Fruit fly (Drosophila melanogaster): ENCODE data around the gene CG6865.

CG6865 gene

DNA sequence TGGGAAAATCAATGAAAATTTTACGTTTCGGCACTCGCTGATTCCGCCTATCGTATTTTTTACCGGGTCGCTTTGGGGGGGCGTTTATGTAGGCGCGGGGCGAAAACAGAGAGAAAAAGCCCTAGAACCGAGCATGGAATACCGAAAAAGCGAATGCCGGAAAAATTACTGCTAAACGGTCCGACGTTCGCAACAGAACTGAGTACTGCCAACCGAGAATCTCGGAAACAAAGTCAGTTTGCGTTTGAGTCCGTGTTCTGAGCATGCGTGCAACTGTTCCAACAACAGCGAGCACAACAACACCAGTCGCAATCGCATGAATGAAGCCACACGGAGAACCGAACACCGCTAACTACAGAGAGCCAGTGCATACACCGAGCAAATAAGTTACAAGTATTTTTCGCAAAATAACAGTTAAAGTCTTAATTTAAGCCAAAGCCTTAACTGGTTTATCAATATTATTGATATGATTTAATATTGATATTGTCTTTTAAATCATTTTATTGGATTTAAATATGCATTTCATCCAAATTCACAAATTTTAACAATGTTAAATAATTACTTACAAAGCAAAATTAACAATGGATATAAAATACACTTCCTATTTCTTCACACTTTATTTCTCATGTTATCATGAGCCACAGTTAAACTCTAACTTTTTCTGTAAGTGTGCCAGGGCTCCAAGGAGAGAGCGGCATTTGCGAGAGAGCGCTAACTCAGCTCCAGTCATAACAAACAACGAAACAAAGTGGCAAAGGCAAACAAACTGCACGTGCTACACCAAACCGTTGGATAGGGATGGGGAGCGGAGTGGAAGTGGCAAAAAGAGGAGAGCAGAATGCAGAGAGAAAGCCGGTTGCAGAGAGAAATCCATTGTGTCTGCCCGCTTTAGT is 27.1 kb downstream of the CG6865 start, which contains the start of gene CG3961 (continued):
- TF ChIP-seq pho (GFP tag; optimal IDR thresholded peaks at IDR 0.05) (peak; percentile 87), Sin3A (optimal IDR thresholded peaks at IDR 0.05) (no peak), trem (tag; optimal IDR thresholded peaks at IDR 0.05) (peak; percentile 96), CG10147 (GFP tag; optimal IDR thresholded peaks at IDR 0.05) (peak; percentile 97), CG15479 (GFP tag; optimal IDR thresholded peaks at IDR 0.05) (peak; percentile 37), CG5953 (GFP tag; IDR thresholded peaks at IDR 0.05) (no peak), stc (GFP tag; IDR thresholded peaks at IDR 0.05) (peak; percentile 92), ems (GFP tag; optimal IDR thresholded peaks at IDR 0.05) (peak; percentile 86), D19A (tag; optimal IDR thresholded peaks at IDR 0.05) (peak; percentile 97), Gsc (GFP tag; IDR thresholded peaks at IDR 0.05) (no peak), Ets65A (GFP tag) (peak; percentile 97), nerfin-1 (tag; optimal IDR thresholded peaks at IDR 0.05) (peak; percentile 97), MESR4 (GFP tag; optimal IDR thresholded peaks at IDR 0.05) (peak; percentile 31), en (GFP tag; optimal IDR thresholded peaks at IDR 0.05) (peak; percentile 34), CG8359 (GFP tag; optimal IDR thresholded peaks at IDR 0.05; ENCODE audit: borderline replicate concordance) (peak; percentile 93), Xrp1 (GFP tag; IDR thresholded peaks at IDR 0.05) (peak; percentile 97), CG3281 (GFP tag; optimal IDR thresholded peaks at IDR 0.05) (peak; percentile 95), klu (GFP tag; IDR thresholded peaks at IDR 0.05) (peak; percentile 91), Atf3 (GFP tag; optimal IDR thresholded peaks at IDR 0.05) (peak; percentile 88), Deaf1 (tag; optimal IDR thresholded peaks at IDR 0.05) (peak; percentile 86), disco-r (GFP tag; optimal IDR thresholded peaks at IDR 0.05) (peak; percentile 68), E2f1 (GFP tag; IDR thresholded peaks at IDR 0.05) (peak; percentile 90), CG4730 (GFP tag; IDR thresholded peaks at IDR 0.05) (peak; percentile 82), E2f2 (GFP tag; IDR thresholded peaks at IDR 0.05) (peak; percentile 79), Ada2b (GFP tag; IDR thresholded peaks at IDR 0.05) (peak; percentile 80), mam (GFP tag; optimal IDR thresholded peaks at IDR 0.05) (peak; percentile 82), Poxn (GFP tag; IDR thresholded peaks at IDR 0.05) (no peak), CG42726 (GFP tag; IDR thresholded peaks at IDR 0.05; ENCODE audit: partially characterized antibody) (no peak), D19B (GFP tag; optimal IDR thresholded peaks at IDR 0.05) (peak; percentile 84), nau (GFP tag; optimal IDR thresholded peaks at IDR 0.05) (peak; percentile 95), dimm (GFP tag; IDR thresholded peaks at IDR 0.05) (peak; percentile 79), Sox102F (GFP tag; optimal IDR thresholded peaks at IDR 0.05) (peak; percentile 98), CG16815 (GFP tag; optimal IDR thresholded peaks at IDR 0.05) (peak; percentile 97), hth (optimal IDR thresholded peaks at IDR 0.05) (no peak), CG17912 (GFP tag; optimal IDR thresholded peaks at IDR 0.05) (peak; percentile 13), Opbp (GFP tag; IDR thresholded peaks at IDR 0.05; ENCODE audit: partially characterized antibody) (no peak), Dad (GFP tag; optimal IDR thresholded peaks at IDR 0.05) (peak; percentile 86), cato (GFP tag; optimal IDR thresholded peaks at IDR 0.05; ENCODE audit: borderline replicate concordance) (peak; percentile 96), CG14667 (GFP tag; IDR thresholded peaks at IDR 0.05) (peak; percentile 86; the same call in 1 of the 2 replicates), gsb-n (tag; optimal IDR thresholded peaks at IDR 0.05) (peak; percentile 98), CG16863 (GFP tag; optimal IDR thresholded peaks at IDR 0.05) (peak; percentile 90), slbo (GFP tag; IDR thresholded peaks at IDR 0.05) (peak; percentile 88), aop (GFP tag; IDR thresholded peaks at IDR 0.05) (no peak), CG32767 (GFP tag; IDR thresholded peaks at IDR 0.05) (peak; percentile 94), salm (tag; optimal IDR thresholded peaks at IDR 0.05) (peak; percentile 97), org-1 (GFP tag; optimal IDR thresholded peaks at IDR 0.05) (peak; percentile 99), Dbx (GFP tag; IDR thresholded peaks at IDR 0.05) (peak; percentile 80), ken (GFP tag; IDR thresholded peaks at IDR 0.05) (peak; percentile 80; the same call in 2 of the 3 replicates), CG6254 (GFP tag; optimal IDR thresholded peaks at IDR 0.05) (peak; percentile 96), CG4360 (GFP tag; IDR thresholded peaks at IDR 0.05) (peak; percentile 62)
